Worm (Caenorhabditis elegans) whole organism, L1 larva: Measurements from ENCODE around the gene T13A10.1.

ENCODE experiments used
- C34B4.2 ChIP-seq: sonication (generic microtip); optimal IDR thresholded peaks from 2 replicates; lab custom pipeline; 2017; ENCODE audit warnings: mild to moderate bottlenecking, missing genetic modification characterization, missing compliant biosample characterization
- F16B12.6 ChIP-seq: fragments of 150-350 bp; optimal IDR thresholded peaks from 2 replicates; lab custom pipeline; 2014; ENCODE audit warnings: missing biosample characterization, missing genetic modification characterization
- aha-1 ChIP-seq: fragments of 150-350 bp; optimal IDR thresholded peaks from 2 replicates; lab custom pipeline; 2014; ENCODE audit warnings: missing biosample characterization, missing genetic modification characterization
- alr-1 ChIP-seq: fragments of 200-800 bp; sonication (Bioruptor generic); optimal IDR thresholded peaks from 2 replicates; lab custom pipeline; 2018; ENCODE audit warnings: borderline replicate concordance, mild to moderate bottlenecking, missing genetic modification characterization, missing compliant biosample characterization
- aly-2 ChIP-seq: fragments of 150-350 bp; optimal IDR thresholded peaks from 2 replicates; lab custom pipeline; 2014; ENCODE audit warnings: missing biosample characterization, missing genetic modification characterization
- ama-1 ChIP-seq: fragments of 150-350 bp; optimal IDR thresholded peaks from 2 replicates; lab custom pipeline; 2014
- blmp-1 ChIP-seq: fragments of 150-350 bp; optimal IDR thresholded peaks from 2 replicates; lab custom pipeline; 2014; ENCODE audit warnings: missing biosample characterization, missing genetic modification characterization
- ceh-63 ChIP-seq: fragments of 200-800 bp; sonication (Bioruptor generic); optimal IDR thresholded peaks from 2 replicates; lab custom pipeline; 2018; ENCODE audit warnings: mild to moderate bottlenecking, missing genetic modification characterization, missing compliant biosample characterization
- dpl-1 ChIP-seq, 3 experiments: fragments of 150-350 bp in 2 of 3; sonication (generic microtip) in 1 of 3; optimal IDR thresholded peaks; 2 replicates each; lab custom pipeline; 2014 to 2017; ENCODE audit warnings: missing biosample characterization in 3 of 3, missing genetic modification characterization in 3 of 3, missing genetic modification reagents in 3 of 3
- efl-1 ChIP-seq, 4 experiments: fragments of 150-350 bp; optimal IDR thresholded peaks in 3 of 4; peaks in 1 of 4; 1 replicate in 1 of 4; 2 replicates in 3 of 4; lab custom pipeline; 2014; ENCODE audit warnings: missing biosample characterization in 2 of 4, missing genetic modification characterization in 2 of 4, missing genetic modification reagents in 2 of 4
- efl-3 ChIP-seq: fragments of 200-800 bp; sonication (Bioruptor generic); optimal IDR thresholded peaks from 2 replicates; lab custom pipeline; 2018; ENCODE audit warnings: mild to moderate bottlenecking, missing genetic modification characterization, missing compliant biosample characterization
- egl-13 ChIP-seq: sonication (generic microtip); optimal IDR thresholded peaks from 2 replicates; lab custom pipeline; 2016; ENCODE audit warnings: missing genotype, missing genetic modification reagents, missing genetic modification characterization, missing compliant biosample characterization
- elt-2 ChIP-seq: sonication (generic microtip); optimal IDR thresholded peaks from 2 replicates; lab custom pipeline; 2016; ENCODE audit warnings: missing genetic modification characterization, mild to moderate bottlenecking, inconsistent platforms, missing compliant biosample characterization, missing genetic modification reagents
- elt-3 ChIP-seq, 6 experiments: fragments of 150-350 bp in 1 of 6; sonication (generic microtip); optimal IDR thresholded peaks; 2 replicates each; lab custom pipeline; 2017 to 2018; ENCODE audit warnings: missing biosample characterization in 6 of 6, missing genetic modification characterization in 6 of 6, inconsistent platforms in 1 of 6
- ets-5 ChIP-seq: fragments of 200-800 bp; sonication (Bioruptor generic); IDR thresholded peaks from 2 replicates; pipeline ENCODE4 v1.3.6; 2022; ENCODE audit warnings: missing genetic modification characterization, missing compliant biosample characterization
- fkh-4 ChIP-seq: sonication (generic microtip); optimal IDR thresholded peaks from 2 replicates; lab custom pipeline; 2016; ENCODE audit warnings: missing compliant biosample characterization, missing genetic modification characterization, borderline replicate concordance
- fos-1 ChIP-seq: fragments of 150-350 bp; optimal IDR thresholded peaks from 2 replicates; lab custom pipeline; 2014; ENCODE audit warnings: missing biosample characterization, missing genetic modification characterization
- hlh-17 ChIP-seq: fragments of 200-800 bp; sonication (Bioruptor generic); optimal IDR thresholded peaks from 2 replicates; lab custom pipeline; 2018; ENCODE audit warnings: missing genetic modification characterization, mild to moderate bottlenecking, missing compliant biosample characterization, moderate library complexity, borderline replicate concordance
- hlh-4 ChIP-seq: sonication (generic microtip); optimal IDR thresholded peaks from 2 replicates; lab custom pipeline; 2016; ENCODE audit warnings: mild to moderate bottlenecking, missing genetic modification characterization, missing compliant biosample characterization
- irx-1 ChIP-seq: sonication (generic microtip); optimal IDR thresholded peaks from 2 replicates; lab custom pipeline; 2016; ENCODE audit warnings: missing genetic modification characterization, missing compliant biosample characterization
- jun-1 ChIP-seq: fragments of 150-350 bp; optimal IDR thresholded peaks from 2 replicates; lab custom pipeline; 2014; ENCODE audit warnings: missing biosample characterization, missing genetic modification reagents, missing genetic modification characterization
- lin-14 ChIP-seq: fragments of 200-800 bp; sonication (Bioruptor generic); optimal IDR thresholded peaks from 2 replicates; lab custom pipeline; 2018; ENCODE audit warnings: mild to moderate bottlenecking, missing genetic modification characterization, moderate library complexity, missing compliant biosample characterization
- lin-35 ChIP-seq, 2 experiments: fragments of 150-350 bp; optimal IDR thresholded peaks; 2 replicates each; lab custom pipeline; 2014; ENCODE audit warnings: missing biosample characterization in 2 of 2, missing genetic modification characterization in 2 of 2, missing genetic modification reagents in 2 of 2
- lin-39 ChIP-seq: fragments of 150-350 bp; optimal IDR thresholded peaks from 2 replicates; lab custom pipeline; 2014; ENCODE audit warnings: missing biosample characterization, missing genetic modification reagents, missing genetic modification characterization
- lir-3 ChIP-seq: sonication (generic microtip); optimal IDR thresholded peaks from 2 replicates; lab custom pipeline; 2016; ENCODE audit warnings: mild to moderate bottlenecking, missing genetic modification characterization, moderate library complexity, missing compliant biosample characterization; ENCODE audit not compliant: poor library complexity
- lsy-2 ChIP-seq, 2 experiments: fragments of 150-350 bp; optimal IDR thresholded peaks; 2 replicates each; lab custom pipeline; 2014; ENCODE audit warnings: missing biosample characterization in 2 of 2, missing genetic modification characterization in 2 of 2
- mdl-1 ChIP-seq, 2 experiments: fragments of 150-350 bp; optimal IDR thresholded peaks; 2 replicates each; lab custom pipeline; 2014 to 2017; ENCODE audit warnings: missing biosample characterization in 2 of 2, missing genetic modification characterization in 2 of 2, inconsistent platforms in 1 of 2
- mep-1 ChIP-seq: fragments of 150-350 bp; optimal IDR thresholded peaks from 2 replicates; lab custom pipeline; 2014; ENCODE audit warnings: missing biosample characterization, missing genetic modification characterization
- nhr-11 ChIP-seq: fragments of 150-350 bp; optimal IDR thresholded peaks from 2 replicates; lab custom pipeline; 2014; ENCODE audit warnings: missing biosample characterization, missing genetic modification characterization
- nhr-28 ChIP-seq: fragments of 150-350 bp; optimal IDR thresholded peaks from 2 replicates; lab custom pipeline; 2014; ENCODE audit warnings: missing biosample characterization, missing genetic modification characterization
- nhr-47 ChIP-seq: sonication (generic microtip); optimal IDR thresholded peaks from 2 replicates; lab custom pipeline; 2016; ENCODE audit warnings: mild to moderate bottlenecking, missing genetic modification characterization, moderate library complexity, missing compliant biosample characterization
- nhr-76 ChIP-seq: sonication (generic microtip); optimal IDR thresholded peaks from 2 replicates; lab custom pipeline; 2017; ENCODE audit warnings: missing biosample characterization, missing genetic modification characterization
- pax-3 ChIP-seq: fragments of 200-800 bp; sonication (Bioruptor generic); optimal IDR thresholded peaks from 2 replicates; lab custom pipeline; 2018; ENCODE audit warnings: mild to moderate bottlenecking, missing genetic modification characterization, moderate library complexity, missing compliant biosample characterization
- pqm-1 ChIP-seq: sonication (generic microtip); optimal IDR thresholded peaks from 3 replicates; lab custom pipeline; 2017; ENCODE audit warnings: missing biosample characterization, missing genetic modification characterization
- rnt-1 ChIP-seq: sonication (generic microtip); optimal IDR thresholded peaks from 2 replicates; lab custom pipeline; 2016; ENCODE audit warnings: mild to moderate bottlenecking, missing genetic modification characterization, moderate library complexity, missing compliant biosample characterization
- skn-1 ChIP-seq: fragments of 150-350 bp; optimal IDR thresholded peaks from 2 replicates; lab custom pipeline; 2014; ENCODE audit warnings: missing biosample characterization, missing genetic modification characterization
- sptf-1 ChIP-seq: fragments of 150-350 bp; optimal IDR thresholded peaks from 2 replicates; lab custom pipeline; 2014; ENCODE audit warnings: missing biosample characterization, missing genetic modification characterization
- sup-37 ChIP-seq: fragments of 200-800 bp; sonication (Bioruptor generic); optimal IDR thresholded peaks from 2 replicates; lab custom pipeline; 2018; ENCODE audit warnings: mild to moderate bottlenecking, missing genetic modification characterization, missing compliant biosample characterization
- tbx-2 ChIP-seq: sonication (generic microtip); optimal IDR thresholded peaks from 2 replicates; lab custom pipeline; 2016; ENCODE audit warnings: missing genetic modification characterization, missing compliant biosample characterization
- unc-130 ChIP-seq: fragments of 150-350 bp; optimal IDR thresholded peaks from 2 replicates; lab custom pipeline; 2017; ENCODE audit warnings: missing biosample characterization, missing genetic modification characterization, inconsistent platforms
- unc-30 ChIP-seq: sonication (generic microtip); optimal IDR thresholded peaks from 2 replicates; lab custom pipeline; 2017; ENCODE audit warnings: missing biosample characterization, missing genetic modification characterization
- unc-86 ChIP-seq: sonication (generic microtip); optimal IDR thresholded peaks from 2 replicates; lab custom pipeline; 2016; ENCODE audit warnings: missing genetic modification characterization, missing compliant biosample characterization
- xbp-1 ChIP-seq: sonication (generic microtip); optimal IDR thresholded peaks from 2 replicates; lab custom pipeline; 2016; ENCODE audit warnings: missing genetic modification characterization, missing compliant biosample characterization
- zip-4 ChIP-seq: fragments of 200-800 bp; sonication (Bioruptor generic); optimal IDR thresholded peaks from 2 replicates; lab custom pipeline; 2018; ENCODE audit warnings: mild to moderate bottlenecking, missing genetic modification characterization, moderate library complexity, missing compliant biosample characterization
- ztf-11 ChIP-seq, 2 experiments: sonication (generic microtip); optimal IDR thresholded peaks; 2 replicates each; lab custom pipeline; 2016 to 2017; ENCODE audit warnings: missing genetic modification characterization in 2 of 2, missing biosample characterization in 1 of 2, missing compliant biosample characterization in 1 of 2
- ztf-4 ChIP-seq: fragments of 150-350 bp; optimal IDR thresholded peaks from 2 replicates; lab custom pipeline; 2014; ENCODE audit warnings: missing biosample characterization, missing genetic modification characterization

The T13A10.1 gene

ce11 chrIV:6323654-6324224, 47.9 kb downstream of the T13A10.1 start, which contains the start of gene sqd-1 (continued):
- TF ChIP-seq C34B4.2 (tag; lab: Kevin White, UChicago) = peak; percentile 85
- peak; percentile 95 for TF ChIP-seq irx-1 (tag; lab: Kevin White, UChicago)
- TF ChIP-seq F16B12.6 (tag; lab: Kevin White, UChicago) = peak; percentile 71
- TF ChIP-seq unc-86 (tag; lab: Kevin White, UChicago) = peak; percentile 97
- TF ChIP-seq lin-14 (GFP tag; lab: Kevin White, UChicago) = peak; percentile 95
- TF ChIP-seq sup-37 = peak; percentile 95
- TF ChIP-seq xbp-1 (tag; lab: Kevin White, UChicago) = peak; percentile 97
- TF ChIP-seq nhr-76 (tag; lab: Kevin White, UChicago) = peak; percentile 91
- TF ChIP-seq lsy-2 (tag; optimal IDR thresholded peaks at IDR 0.05; lab: Kevin White, UChicago) = peak; percentile 98 to 99
- peak; percentile 96 for TF ChIP-seq egl-13 (tag; lab: Kevin White, UChicago)
- TF ChIP-seq elt-3 (tag; optimal IDR thresholded peaks at IDR 0.05; lab: Kevin White, UChicago) = peak in 5 of 6 experiments; percentile 74 to 94 (median 86)
- peak; percentile 89 to 94 for TF ChIP-seq lin-35 (GFP tag; optimal IDR thresholded peaks at IDR 0.05; lab: Kevin White, UChicago)
- TF ChIP-seq dpl-1 (GFP tag; optimal IDR thresholded peaks at IDR 0.05; lab: Kevin White, UChicago) = peak; percentile 86 to 88 (median 88)
- peak; percentile 93 for TF ChIP-seq lir-3 (tag; lab: Kevin White, UChicago)
- TF ChIP-seq efl-3 = peak; percentile 74
- TF ChIP-seq unc-130 = peak; percentile 98
- TF ChIP-seq hlh-4 = no peak
- peak; percentile 94 for TF ChIP-seq zip-4 (GFP tag; lab: Kevin White, UChicago)
- peak; percentile 95 for TF ChIP-seq mep-1
- TF ChIP-seq ztf-11 (tag; optimal IDR thresholded peaks at IDR 0.05; lab: Kevin White, UChicago) = peak in 1 of 2 experiments; percentile 97
- peak; percentile 93 for TF ChIP-seq ceh-63 (GFP tag; lab: Kevin White, UChicago)
- peak; percentile 84 for TF ChIP-seq aha-1 (tag; lab: Kevin White, UChicago)
- peak; percentile 85 for TF ChIP-seq ama-1 (lab: Kevin White, UChicago)
- peak; percentile 73 for TF ChIP-seq fos-1 (tag; lab: Kevin White, UChicago)
- peak; percentile 88 for TF ChIP-seq elt-2 (tag; lab: Kevin White, UChicago)
- TF ChIP-seq jun-1 (tag; lab: Kevin White, UChicago) = peak; percentile 96
- TF ChIP-seq nhr-11 (tag; lab: Kevin White, UChicago) = peak; percentile 74
- TF ChIP-seq efl-1 (optimal IDR thresholded peaks at IDR 0.05; lab: Kevin White, UChicago) = peak; percentile 94 to 95
- peak; percentile 87 to 99 for TF ChIP-seq efl-1 (GFP tag; optimal IDR thresholded peaks at IDR 0.05 in 1 of 2; lab: Kevin White, UChicago)
- peak; percentile 98 for TF ChIP-seq tbx-2 (tag; lab: Kevin White, UChicago)
- no peak for TF ChIP-seq alr-1 (tag; lab: Kevin White, UChicago)
- TF ChIP-seq ets-5 (GFP tag; lab: Robert Waterston, UW) = 0 out of 2 replicates have a peak, but pooled peaks have one; percentile 13
- TF ChIP-seq ztf-4 = peak; percentile 95
- peak; percentile 95 for TF ChIP-seq skn-1 (tag; lab: Kevin White, UChicago)
- no peak for TF ChIP-seq hlh-17 (GFP tag; lab: Kevin White, UChicago)
- peak; percentile 61 for TF ChIP-seq fkh-4 (tag; lab: Kevin White, UChicago)

- no peak for TF ChIP-seq aly-2
- TF ChIP-seq rnt-1 (tag; lab: Kevin White, UChicago) = no peak
- no peak for TF ChIP-seq mdl-1 (tag; optimal IDR thresholded peaks at IDR 0.05; lab: Kevin White, UChicago)
- TF ChIP-seq unc-30 = no peak
- TF ChIP-seq pax-3 (tag; lab: Kevin White, UChicago) = no peak
- TF ChIP-seq nhr-76 (tag; lab: Kevin White, UChicago) = no peak
- TF ChIP-seq lir-3 (tag; lab: Kevin White, UChicago) = no peak
- no peak for TF ChIP-seq nhr-28 (tag; lab: Kevin White, UChicago)
- TF ChIP-seq pqm-1 (tag; lab: Kevin White, UChicago) = no peak
- TF ChIP-seq sptf-1 = no peak
- no peak for TF ChIP-seq unc-86 (tag; lab: Kevin White, UChicago)
- no peak for TF ChIP-seq nhr-47
- no peak for TF ChIP-seq blmp-1
- TF ChIP-seq lin-39 (tag; lab: Kevin White, UChicago) = no peak
Observed at ce11 chrIV:6325772-6326171, 49.9 kb downstream of the T13A10.1 start.
